Worm (Caenorhabditis elegans): ENCODE data around the gene unc-58.

unc-58 gene

DNA sequence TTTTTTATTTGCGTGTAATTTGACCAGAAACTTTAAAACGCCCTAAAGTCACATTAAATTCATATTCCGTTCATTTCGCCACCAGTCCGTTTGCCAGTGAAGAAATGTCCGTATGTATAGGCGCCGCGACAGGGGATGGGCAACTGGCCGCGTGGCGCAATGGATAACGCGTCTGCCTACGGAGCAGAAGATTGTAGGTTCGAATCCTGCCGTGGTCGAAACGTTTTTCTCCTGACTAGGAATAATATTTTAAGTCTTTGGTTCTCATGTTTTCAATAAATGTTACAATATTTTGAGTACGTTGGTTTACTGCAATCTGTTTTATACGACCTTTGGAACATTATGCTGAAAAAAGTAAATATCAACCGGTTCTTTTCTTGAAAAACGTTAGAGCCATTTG, 12.0 kb upstream of the unc-58 start (continued):
- TF ChIP-seq hmg-1.1 (GFP tag; IDR thresholded peaks at IDR 0.05) (peak; percentile 84), zfp-3 (GFP tag; conservative IDR thresholded peaks at IDR 0.05) (no peak), daf-19 (GFP tag; conservative IDR thresholded peaks at IDR 0.05) (peak; percentile 93), aha-1 (tag) (peak; percentile 99), F37D6.2 (tag; optimal IDR thresholded peaks at IDR 0.05) (peak; percentile 68), R02D3.7 (tag; optimal IDR thresholded peaks at IDR 0.05) (no peak), zag-1 (tag; optimal IDR thresholded peaks at IDR 0.05) (no peak), T20F7.1 (GFP tag; optimal IDR thresholded peaks at IDR 0.05) (no peak), ZK546.5 (tag; optimal IDR thresholded peaks at IDR 0.05) (no peak), lsy-2 (tag; optimal IDR thresholded peaks at IDR 0.05) (peak in 1 of 2 experiments; percentile 71), ces-1 (GFP tag; optimal IDR thresholded peaks at IDR 0.05) (peak; percentile 5), mdl-1 (tag; optimal IDR thresholded peaks at IDR 0.05) (no peak), dmd-9 (GFP tag; IDR thresholded peaks at IDR 0.05) (peak; percentile 84), snpc-4 (tag; optimal IDR thresholded peaks at IDR 0.05) (no peak), nhr-77 (tag; optimal IDR thresholded peaks at IDR 0.05) (no peak), nhr-102 (tag; optimal IDR thresholded peaks at IDR 0.05) (peak; percentile 79), nhr-111 (GFP tag; optimal IDR thresholded peaks at IDR 0.05) (peak; percentile 76), lin-1 (GFP tag; IDR thresholded peaks at IDR 0.05) (peak; percentile 75), zfp-2 (tag; optimal IDR thresholded peaks at IDR 0.05) (peak; percentile 15), nhr-41 (GFP tag; IDR thresholded peaks at IDR 0.05) (peak; percentile 58; the same call in 1 of the 2 replicates), Y5F2A.4 (GFP tag; optimal IDR thresholded peaks at IDR 0.05) (peak; percentile 55), skn-1 (tag; optimal IDR thresholded peaks at IDR 0.05) (no peak), rbr-2 (tag; optimal IDR thresholded peaks at IDR 0.05) (peak; percentile 64), lir-3 (tag; optimal IDR thresholded peaks at IDR 0.05) (peak; percentile 85), ZK337.2 (GFP tag; IDR thresholded peaks at IDR 0.05) (peak; percentile 80), daf-12 (tag; optimal IDR thresholded peaks at IDR 0.05) (no peak), fkh-10 (GFP tag; optimal IDR thresholded peaks at IDR 0.05) (peak; percentile 25), sdz-12 (GFP tag; optimal IDR thresholded peaks at IDR 0.05) (peak; percentile 84)

ce11 chrX:10141963-10142431, 9.0 kb upstream of the unc-58 start, which contains the start of gene oac-14:
oac-14 (minus strand) TSS chrX:10142013.
- TF ChIP-seq nhr-11 (tag; optimal IDR thresholded peaks at IDR 0.05) (peak; percentile 42), zfp-3 (GFP tag; conservative IDR thresholded peaks at IDR 0.05) (no peak), nhr-111 (GFP tag; optimal IDR thresholded peaks at IDR 0.05) (no peak), mep-1 (tag; optimal IDR thresholded peaks at IDR 0.05) (peak; percentile 34), ztf-11 (tag; optimal IDR thresholded peaks at IDR 0.05) (no peak), lir-3 (tag; optimal IDR thresholded peaks at IDR 0.05) (no peak), madf-9 (GFP tag; conservative IDR thresholded peaks at IDR 0.05) (no peak), ceh-82 (tag; optimal IDR thresholded peaks at IDR 0.05) (no peak), gei-8 (GFP tag; optimal IDR thresholded peaks at IDR 0.05) (no peak), set-16 (GFP tag; IDR thresholded peaks at IDR 0.05) (no peak), mes-2 (tag; optimal IDR thresholded peaks at IDR 0.05; ENCODE audit: poor library complexity, severe bottlenecking) (peak; percentile 54), sdz-12 (GFP tag; optimal IDR thresholded peaks at IDR 0.05) (no peak), unc-62 (GFP tag; optimal IDR thresholded peaks at IDR 0.05 in 1 of 2) (no peak), unc-62 (tag; optimal IDR thresholded peaks at IDR 0.05) (no peak), nhr-76 (tag; optimal IDR thresholded peaks at IDR 0.05) (no peak), nhr-102 (tag; optimal IDR thresholded peaks at IDR 0.05) (peak; percentile 85), F10B5.3 (tag; optimal IDR thresholded peaks at IDR 0.05) (no peak), hlh-11 (tag; optimal IDR thresholded peaks at IDR 0.05) (peak; percentile 95), zip-11 (GFP tag; IDR thresholded peaks at IDR 0.05) (no peak), lin-1 (GFP tag; IDR thresholded peaks at IDR 0.05) (peak; percentile 70), pqm-1 (tag; optimal IDR thresholded peaks at IDR 0.05) (peak; percentile 81), dmd-8 (GFP tag; IDR thresholded peaks at IDR 0.05) (no peak), nhr-10 (tag; optimal IDR thresholded peaks at IDR 0.05) (peak; percentile 74), unc-130 (GFP tag; optimal IDR thresholded peaks at IDR 0.05) (no peak), madf-5 (GFP tag; IDR thresholded peaks at IDR 0.05) (no peak), rbr-2 (tag; optimal IDR thresholded peaks at IDR 0.05) (no peak), nhr-42 (GFP tag; IDR thresholded peaks at IDR 0.05) (no peak), egl-43 (GFP tag; IDR thresholded peaks at IDR 0.05) (no peak), mdt-29 (GFP tag; IDR thresholded peaks at IDR 0.05) (peak; percentile 83), daf-19 (GFP tag; conservative IDR thresholded peaks at IDR 0.05) (no peak), cey-2 (tag; optimal IDR thresholded peaks at IDR 0.05; ENCODE audit: borderline replicate concordance, insufficient read depth) (no peak), hmg-1.1 (GFP tag; IDR thresholded peaks at IDR 0.05) (0 out of 2 replicates have a peak, but pooled peaks have one; percentile 16), fkh-10 (GFP tag; optimal IDR thresholded peaks at IDR 0.05) (no peak)

All from whole organism, L4 larva.